Worm (Caenorhabditis elegans): ENCODE data around the gene F28B4.1.

F28B4.1 gene

DNA sequence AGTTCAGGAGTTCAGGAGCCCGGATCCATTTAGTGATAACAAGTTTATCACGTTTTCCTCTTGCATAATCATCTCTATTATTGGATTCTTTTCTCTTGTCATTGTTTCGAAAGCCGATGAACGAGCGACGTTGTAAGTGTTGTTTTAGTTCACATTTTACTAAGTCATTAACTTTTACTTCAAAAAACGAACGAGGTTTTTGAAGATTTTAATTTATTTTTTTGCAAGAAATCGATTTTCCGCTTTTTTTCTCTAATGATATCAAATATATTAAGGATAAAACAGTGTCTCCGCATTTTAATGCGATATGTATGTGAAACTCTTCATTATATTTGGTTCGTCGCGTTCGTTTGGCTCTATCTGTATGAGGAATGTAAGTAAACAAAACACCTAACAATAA, at the start of gene F28B4.1:
Gene F28B4.1 (plus strand): TSS at position 301 of the 400 bp plus-strand sequence.
- TF ChIP-seq Y55F3AM.14 (GFP tag; optimal IDR thresholded peaks at IDR 0.05) = no peak
- no peak for TF ChIP-seq mab-5 (tag; optimal IDR thresholded peaks at IDR 0.05)
- TF ChIP-seq mbf-1 (tag; optimal IDR thresholded peaks at IDR 0.05) = no peak
- no peak for TF ChIP-seq peb-1 (tag; optimal IDR thresholded peaks at IDR 0.05)
- TF ChIP-seq ceh-82 (tag; optimal IDR thresholded peaks at IDR 0.05) = no peak
- no peak for TF ChIP-seq F13H6.1 (tag; optimal IDR thresholded peaks at IDR 0.05)
- TF ChIP-seq lin-39 (tag; optimal IDR thresholded peaks at IDR 0.05) = no peak
- TF ChIP-seq lin-11 (tag; optimal IDR thresholded peaks at IDR 0.05) = no peak
- no peak for TF ChIP-seq nhr-12 (tag; optimal IDR thresholded peaks at IDR 0.05)
- no peak for TF ChIP-seq unc-55 (GFP tag; optimal IDR thresholded peaks at IDR 0.05)
- TF ChIP-seq nhr-77 (tag; optimal IDR thresholded peaks at IDR 0.05) = no peak

- TF ChIP-seq aly-2 (tag; optimal IDR thresholded peaks at IDR 0.05) (no peak), fos-1 (tag; optimal IDR thresholded peaks at IDR 0.05) (peak; percentile 45)
These were observed 49.6 kb upstream of the F28B4.1 start for ce11 chrX:3155111-3155843.

DNA sequence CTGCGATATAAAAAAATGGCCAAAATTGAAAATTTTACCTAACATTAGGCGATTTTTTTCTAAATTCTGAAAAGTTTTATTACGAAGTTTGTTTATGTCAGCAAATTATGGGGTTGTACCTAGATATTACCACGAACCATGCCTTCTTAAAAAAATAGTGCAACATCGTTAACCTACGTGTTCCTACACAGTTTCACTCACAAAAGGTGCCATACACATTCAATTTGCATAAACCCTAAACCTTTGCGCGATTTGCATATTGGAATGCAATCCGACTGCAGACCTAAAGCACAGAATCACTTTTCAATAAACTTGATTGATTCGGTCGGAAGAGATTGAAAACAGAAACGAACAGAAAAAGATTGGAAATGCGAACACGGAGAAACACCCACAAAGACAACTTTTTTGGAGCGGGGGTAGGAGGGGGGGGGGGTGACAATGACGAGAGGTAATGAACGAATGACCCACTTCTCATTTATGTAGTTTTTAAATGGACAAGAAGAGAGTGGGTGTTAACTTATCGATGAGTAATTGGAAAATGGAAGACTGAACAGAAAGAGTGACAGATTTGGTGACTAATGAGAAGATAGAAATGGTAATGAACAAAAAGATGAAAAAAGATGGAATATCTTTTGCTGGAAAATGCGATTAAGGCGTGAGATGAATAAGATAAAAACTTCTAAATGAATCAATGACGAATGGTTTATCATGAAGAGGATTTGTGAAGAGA, 48.7 kb upstream of the F28B4.1 start:
- no peak for TF ChIP-seq nhr-23 (tag; optimal IDR thresholded peaks at IDR 0.05)
- peak; percentile 9 for TF ChIP-seq sma-3 (GFP tag; optimal IDR thresholded peaks at IDR 0.05)
- TF ChIP-seq ama-1 (optimal IDR thresholded peaks at IDR 0.05) = no peak
- TF ChIP-seq zag-1 (tag; optimal IDR thresholded peaks at IDR 0.05) = no peak
- TF ChIP-seq fos-1 (tag; optimal IDR thresholded peaks at IDR 0.05) = peak; percentile 86
- TF ChIP-seq lin-11 (tag; optimal IDR thresholded peaks at IDR 0.05) = no peak
- TF ChIP-seq R02D3.7 (tag; optimal IDR thresholded peaks at IDR 0.05) = no peak
- no peak for TF ChIP-seq nhr-6 (tag; optimal IDR thresholded peaks at IDR 0.05)
- no peak for TF ChIP-seq ztf-4 (tag; optimal IDR thresholded peaks at IDR 0.05)
- no peak for TF ChIP-seq nhr-21 (tag; optimal IDR thresholded peaks at IDR 0.05)
- no peak for TF ChIP-seq lsy-2 (tag; optimal IDR thresholded peaks at IDR 0.05)
- no peak for TF ChIP-seq mdl-1 (tag; optimal IDR thresholded peaks at IDR 0.05)
- no peak for TF ChIP-seq nhr-12 (tag; optimal IDR thresholded peaks at IDR 0.05)

DNA sequence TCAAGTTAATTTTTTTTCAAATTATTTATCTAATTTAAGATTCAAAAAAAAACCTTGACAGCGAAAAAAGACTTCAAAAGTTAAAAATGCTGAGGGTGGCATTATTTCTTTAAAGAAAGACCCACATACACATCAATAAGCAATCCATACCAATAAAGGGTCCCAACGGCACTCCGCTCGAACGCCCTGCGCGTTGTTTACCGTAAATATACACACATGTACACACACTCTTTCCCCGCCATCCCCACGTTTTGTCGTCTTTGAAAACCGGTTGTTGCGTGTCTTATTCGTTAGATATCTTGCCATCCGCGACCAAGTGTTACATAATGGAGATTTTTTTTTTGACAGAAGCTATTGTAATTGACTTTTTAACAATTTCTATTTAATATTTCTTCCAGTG, 45.3 kb upstream of the F28B4.1 start, which contains the start of gene gcc-1:
Gene gcc-1 (plus strand): TSS at position 399 of the 400 bp plus-strand sequence.
- no peak for TF ChIP-seq ama-1 (optimal IDR thresholded peaks at IDR 0.05)
- TF ChIP-seq nhr-25 (tag; optimal IDR thresholded peaks at IDR 0.05) = peak; percentile 78
- no peak for TF ChIP-seq ceh-82 (tag; optimal IDR thresholded peaks at IDR 0.05)
- TF ChIP-seq skn-1 (tag; optimal IDR thresholded peaks at IDR 0.05) = no peak
- no peak for TF ChIP-seq egl-27 (tag; optimal IDR thresholded peaks at IDR 0.05)
- no peak for TF ChIP-seq peb-1 (tag; optimal IDR thresholded peaks at IDR 0.05)
- no peak for TF ChIP-seq ztf-11 (tag; optimal IDR thresholded peaks at IDR 0.05)
- TF ChIP-seq sem-4 (tag; optimal IDR thresholded peaks at IDR 0.05) = peak; percentile 18
- peak; percentile 79 for TF ChIP-seq nhr-21 (tag; optimal IDR thresholded peaks at IDR 0.05)
- no peak for TF ChIP-seq ztf-1 (GFP tag; conservative IDR thresholded peaks at IDR 0.05)
- peak in 1 of 2 experiments; percentile 48 for TF ChIP-seq lsy-2 (tag; optimal IDR thresholded peaks at IDR 0.05)
- peak; percentile 76 for TF ChIP-seq unc-55 (GFP tag; optimal IDR thresholded peaks at IDR 0.05)
- peak; percentile 51 for TF ChIP-seq nhr-129 (tag; optimal IDR thresholded peaks at IDR 0.05)
- peak; percentile 33 for TF ChIP-seq sma-3 (GFP tag; optimal IDR thresholded peaks at IDR 0.05)
- peak; percentile 45 for TF ChIP-seq F13H6.1 (tag; optimal IDR thresholded peaks at IDR 0.05)
- TF ChIP-seq unc-62 (GFP tag; optimal IDR thresholded peaks at IDR 0.05) = no peak
- peak; percentile 87 for TF ChIP-seq R02D3.7 (tag; optimal IDR thresholded peaks at IDR 0.05)
- TF ChIP-seq snpc-4 (tag; optimal IDR thresholded peaks at IDR 0.05) = no peak
- no peak for TF ChIP-seq lin-39 (tag; optimal IDR thresholded peaks at IDR 0.05)
- TF ChIP-seq sma-9 (GFP tag; optimal IDR thresholded peaks at IDR 0.05) = peak; percentile 73
- TF ChIP-seq sma-9 (tag; optimal IDR thresholded peaks at IDR 0.05) = no peak
- no peak for TF ChIP-seq mdl-1 (tag; optimal IDR thresholded peaks at IDR 0.05)
- no peak for TF ChIP-seq nhr-10 (tag; optimal IDR thresholded peaks at IDR 0.05)
- no peak for TF ChIP-seq lin-11 (tag; optimal IDR thresholded peaks at IDR 0.05)
- peak; percentile 12 for TF ChIP-seq lin-13 (GFP tag; optimal IDR thresholded peaks at IDR 0.05)
- no peak for TF ChIP-seq gmeb-1 (tag; optimal IDR thresholded peaks at IDR 0.05)
- peak; percentile 8 for TF ChIP-seq crh-2 (tag; optimal IDR thresholded peaks at IDR 0.05)
- no peak for TF ChIP-seq nhr-12 (tag; optimal IDR thresholded peaks at IDR 0.05)
- TF ChIP-seq ceh-16 (tag; optimal IDR thresholded peaks at IDR 0.05) = no peak
- TF ChIP-seq elt-3 (tag; optimal IDR thresholded peaks at IDR 0.05) = no peak

Measured in whole organism, L2 larva.